Worm (Caenorhabditis elegans) whole organism, L1 larva: ENCODE results near the gene ZK185.3.

Experiments used
- ama-1 ChIP-seq: fragments of 150-350 bp; optimal IDR thresholded peaks from 2 replicates; lab custom pipeline; 2014
- blmp-1 ChIP-seq: fragments of 150-350 bp; optimal IDR thresholded peaks from 2 replicates; lab custom pipeline; 2014; ENCODE audit warnings: missing biosample characterization, missing genetic modification characterization
- ceh-63 ChIP-seq: fragments of 200-800 bp; sonication (Bioruptor generic); optimal IDR thresholded peaks from 2 replicates; lab custom pipeline; 2018; ENCODE audit warnings: mild to moderate bottlenecking, missing genetic modification characterization, missing compliant biosample characterization
- ceh-82 ChIP-seq, 3 experiments: fragments of 150-350 bp in 1 of 3; sonication (generic microtip) in 2 of 3; optimal IDR thresholded peaks; 2 replicates each; lab custom pipeline; 2014 to 2017; ENCODE audit warnings: missing biosample characterization in 3 of 3, missing genetic modification characterization in 3 of 3
- ceh-88 ChIP-seq: fragments of 200-800 bp; sonication (Bioruptor generic); IDR thresholded peaks from 2 replicates; pipeline ENCODE4 v1.3.6; 2022; ENCODE audit warnings: missing genetic modification characterization, missing compliant biosample characterization
- ces-1 ChIP-seq: fragments of 150-350 bp; optimal IDR thresholded peaks from 2 replicates; lab custom pipeline; 2014; ENCODE audit warnings: missing biosample characterization, missing genetic modification reagents, missing genetic modification characterization
- efl-1 ChIP-seq, 4 experiments: fragments of 150-350 bp; optimal IDR thresholded peaks in 3 of 4; peaks in 1 of 4; 1 replicate in 1 of 4; 2 replicates in 3 of 4; lab custom pipeline; 2014; ENCODE audit warnings: missing biosample characterization in 2 of 4, missing genetic modification characterization in 2 of 4, missing genetic modification reagents in 2 of 4
- egl-13 ChIP-seq: sonication (generic microtip); optimal IDR thresholded peaks from 2 replicates; lab custom pipeline; 2016; ENCODE audit warnings: missing genotype, missing genetic modification reagents, missing genetic modification characterization, missing compliant biosample characterization
- elt-2 ChIP-seq: sonication (generic microtip); optimal IDR thresholded peaks from 2 replicates; lab custom pipeline; 2016; ENCODE audit warnings: missing genetic modification characterization, mild to moderate bottlenecking, inconsistent platforms, missing compliant biosample characterization, missing genetic modification reagents
- ets-5 ChIP-seq: fragments of 200-800 bp; sonication (Bioruptor generic); IDR thresholded peaks from 2 replicates; pipeline ENCODE4 v1.3.6; 2022; ENCODE audit warnings: missing genetic modification characterization, missing compliant biosample characterization
- hlh-17 ChIP-seq: fragments of 200-800 bp; sonication (Bioruptor generic); optimal IDR thresholded peaks from 2 replicates; lab custom pipeline; 2018; ENCODE audit warnings: missing genetic modification characterization, mild to moderate bottlenecking, missing compliant biosample characterization, moderate library complexity, borderline replicate concordance
- hlh-4 ChIP-seq: sonication (generic microtip); optimal IDR thresholded peaks from 2 replicates; lab custom pipeline; 2016; ENCODE audit warnings: mild to moderate bottlenecking, missing genetic modification characterization, missing compliant biosample characterization
- hpl-2 ChIP-seq: fragments of 150-350 bp; optimal IDR thresholded peaks from 2 replicates; lab custom pipeline; 2014; ENCODE audit warnings: missing biosample characterization, missing genetic modification reagents, missing genetic modification characterization
- lin-14 ChIP-seq: fragments of 200-800 bp; sonication (Bioruptor generic); optimal IDR thresholded peaks from 2 replicates; lab custom pipeline; 2018; ENCODE audit warnings: mild to moderate bottlenecking, missing genetic modification characterization, moderate library complexity, missing compliant biosample characterization
- lin-35 ChIP-seq, 2 experiments: fragments of 150-350 bp; optimal IDR thresholded peaks; 2 replicates each; lab custom pipeline; 2014; ENCODE audit warnings: missing biosample characterization in 2 of 2, missing genetic modification characterization in 2 of 2, missing genetic modification reagents in 2 of 2
- lsy-2 ChIP-seq, 2 experiments: fragments of 150-350 bp; optimal IDR thresholded peaks; 2 replicates each; lab custom pipeline; 2014; ENCODE audit warnings: missing biosample characterization in 2 of 2, missing genetic modification characterization in 2 of 2
- nhr-11 ChIP-seq: fragments of 150-350 bp; optimal IDR thresholded peaks from 2 replicates; lab custom pipeline; 2014; ENCODE audit warnings: missing biosample characterization, missing genetic modification characterization
- nhr-237 ChIP-seq: fragments of 150-350 bp; optimal IDR thresholded peaks from 2 replicates; lab custom pipeline; 2014; ENCODE audit warnings: missing biosample characterization, missing genetic modification characterization
- nhr-77 ChIP-seq: fragments of 150-350 bp; optimal IDR thresholded peaks from 2 replicates; lab custom pipeline; 2014; ENCODE audit warnings: missing biosample characterization, missing genetic modification characterization
- nhr-85 ChIP-seq: sonication (generic microtip); peaks from one replicate; lab custom pipeline; 2016; ENCODE audit warnings: missing genetic modification characterization, inconsistent platforms, missing compliant biosample characterization
- pqm-1 ChIP-seq: sonication (generic microtip); optimal IDR thresholded peaks from 3 replicates; lab custom pipeline; 2017; ENCODE audit warnings: missing biosample characterization, missing genetic modification characterization
- sptf-1 ChIP-seq: fragments of 150-350 bp; optimal IDR thresholded peaks from 2 replicates; lab custom pipeline; 2014; ENCODE audit warnings: missing biosample characterization, missing genetic modification characterization
- unc-130 ChIP-seq: fragments of 150-350 bp; optimal IDR thresholded peaks from 2 replicates; lab custom pipeline; 2017; ENCODE audit warnings: missing biosample characterization, missing genetic modification characterization, inconsistent platforms
- unc-86 ChIP-seq: sonication (generic microtip); optimal IDR thresholded peaks from 2 replicates; lab custom pipeline; 2016; ENCODE audit warnings: missing genetic modification characterization, missing compliant biosample characterization
- vab-15 ChIP-seq: sonication (generic microtip); optimal IDR thresholded peaks from 2 replicates; lab custom pipeline; 2017; ENCODE audit warnings: missing genotype, mild to moderate bottlenecking, missing genetic modification characterization, missing compliant biosample characterization
- ztf-11 ChIP-seq, 2 experiments: sonication (generic microtip); optimal IDR thresholded peaks; 2 replicates each; lab custom pipeline; 2016 to 2017; ENCODE audit warnings: missing genetic modification characterization in 2 of 2, missing biosample characterization in 1 of 2, missing compliant biosample characterization in 1 of 2

ZK185.3 gene

ce11 chrIV:4562599-4563116, 32.4 kb upstream of the ZK185.3 start, which contains the start of gene igeg-1:
igeg-1 (plus strand) TSS chrIV:4562649.
- TF ChIP-seq pqm-1 (tag; lab: Kevin White, UChicago) = no peak
- TF ChIP-seq efl-1 (optimal IDR thresholded peaks at IDR 0.05; lab: Kevin White, UChicago) = no peak
- peak in 1 of 2 experiments; percentile 28 for TF ChIP-seq efl-1 (GFP tag; optimal IDR thresholded peaks at IDR 0.05 in 1 of 2; lab: Kevin White, UChicago)
- TF ChIP-seq, all 84 proteins: peak for 1

ce11 chrIV:4559160-4559559, 28.9 kb upstream of the ZK185.3 start:
- no peak for TF ChIP-seq vab-15 (tag; lab: Kevin White, UChicago)
- TF ChIP-seq ces-1 (GFP tag; lab: Kevin White, UChicago) = no peak
- TF ChIP-seq sptf-1 (tag; lab: Kevin White, UChicago) = no peak
- TF ChIP-seq hpl-2 (GFP tag; lab: Kevin White, UChicago) = no peak
- TF ChIP-seq nhr-11 (tag; lab: Kevin White, UChicago) = no peak
- TF ChIP-seq hlh-17 (GFP tag; lab: Kevin White, UChicago) = no peak
- TF ChIP-seq nhr-77 (tag; lab: Kevin White, UChicago) = no peak
- TF ChIP-seq ceh-63 (GFP tag; lab: Kevin White, UChicago) = no peak
- TF ChIP-seq ets-5 (GFP tag; lab: Robert Waterston, UW) = no peak
- TF ChIP-seq hlh-4 (tag; lab: Kevin White, UChicago) = no peak
- no peak for TF ChIP-seq ceh-88 (GFP tag; lab: Robert Waterston, UW)
- TF ChIP-seq unc-86 (tag; lab: Kevin White, UChicago) = no peak
- TF ChIP-seq, all 84 proteins: peak for 0

- TF ChIP-seq lin-14 (GFP tag; lab: Kevin White, UChicago) = peak; percentile 27
- TF ChIP-seq nhr-237 (tag; lab: Kevin White, UChicago) = no peak
- TF ChIP-seq efl-1 (optimal IDR thresholded peaks at IDR 0.05; lab: Kevin White, UChicago) = no peak
- TF ChIP-seq efl-1 (GFP tag; optimal IDR thresholded peaks at IDR 0.05 in 1 of 2; lab: Kevin White, UChicago) = peak in 1 of 2 experiments; percentile 90
- TF ChIP-seq blmp-1 (tag; lab: Kevin White, UChicago) = peak; percentile 51
- TF ChIP-seq lin-35 (GFP tag; optimal IDR thresholded peaks at IDR 0.05; lab: Kevin White, UChicago) = peak in 1 of 2 experiments; percentile 12
- TF ChIP-seq ztf-11 (tag; optimal IDR thresholded peaks at IDR 0.05; lab: Kevin White, UChicago) = no peak
- peak; percentile 9 for TF ChIP-seq nhr-77 (tag; lab: Kevin White, UChicago)
- no peak for TF ChIP-seq ets-5 (GFP tag; lab: Robert Waterston, UW)
- no peak for TF ChIP-seq ama-1 (lab: Kevin White, UChicago)
- peak; percentile 58 for TF ChIP-seq nhr-85 (tag; lab: Kevin White, UChicago)
- TF ChIP-seq, all 84 proteins: peak for 6
Measured at ce11 chrIV:4557731-4558130, 27.5 kb upstream of the ZK185.3 start.

- no peak for TF ChIP-seq nhr-237 (tag; lab: Kevin White, UChicago)
- no peak for TF ChIP-seq ceh-82 (tag; optimal IDR thresholded peaks at IDR 0.05; lab: Kevin White, UChicago)
- peak; percentile 1 for TF ChIP-seq elt-2
- peak in 1 of 2 experiments; percentile 58 for TF ChIP-seq lin-35 (GFP tag; optimal IDR thresholded peaks at IDR 0.05; lab: Kevin White, UChicago)
- no peak for TF ChIP-seq efl-1 (optimal IDR thresholded peaks at IDR 0.05; lab: Kevin White, UChicago)
- TF ChIP-seq efl-1 (GFP tag; optimal IDR thresholded peaks at IDR 0.05 in 1 of 2; lab: Kevin White, UChicago) = peak in 1 of 2 experiments; percentile 40
- TF ChIP-seq unc-130 = peak; percentile 9
- TF ChIP-seq nhr-85 (tag; lab: Kevin White, UChicago) = peak; percentile 51
Measured at ce11 chrIV:4557130-4557529, 26.9 kb upstream of the ZK185.3 start.

ce11 chrIV:4551562-4551961, 21.3 kb upstream of the ZK185.3 start:
- TF ChIP-seq lsy-2 (tag; optimal IDR thresholded peaks at IDR 0.05; lab: Kevin White, UChicago) (no peak), nhr-11 (tag; lab: Kevin White, UChicago) (no peak)

ce11 chrIV:4548253-4548652, 18.0 kb upstream of the ZK185.3 start, which contains the start of gene ZK185.1:
ZK185.1 (plus strand) TSS chrIV:4548553.
- TF ChIP-seq egl-13 (tag; lab: Kevin White, UChicago) = no peak
- no peak for TF ChIP-seq efl-1 (optimal IDR thresholded peaks at IDR 0.05; lab: Kevin White, UChicago)
- TF ChIP-seq efl-1 (GFP tag; optimal IDR thresholded peaks at IDR 0.05 in 1 of 2; lab: Kevin White, UChicago) = peak in 1 of 2 experiments; percentile 58
- no peak for TF ChIP-seq sptf-1 (tag; lab: Kevin White, UChicago)
- TF ChIP-seq, all 84 proteins: peak for 1
